Fruit fly (Drosophila melanogaster): ENCODE results near the gene CG33235.

- no peak for TF ChIP-seq insv (optimal IDR thresholded peaks at IDR 0.05)
- no peak for TF ChIP-seq ttk (optimal IDR thresholded peaks at IDR 0.05)
- no peak for TF ChIP-seq psq (optimal IDR thresholded peaks at IDR 0.05)
These were observed 6.8 kb upstream of the CG33235 start for dm6 chrX:11498143-11498542.
